Fruit fly (Drosophila melanogaster) whole organism, adult: ENCODE results near the gene PAN3.

Source experiments
- CG11617 ChIP-seq: fragments of 200-800 bp; sonication (Bioruptor generic); optimal IDR thresholded peaks from 2 replicates; lab custom pipeline; 2017; ENCODE audit warnings: mild to moderate bottlenecking, missing biosample characterization, missing genetic modification reagents, missing genetic modification characterization
- CG12768 ChIP-seq: fragments of 200-800 bp; sonication (Bioruptor generic); optimal IDR thresholded peaks from 2 replicates; lab custom pipeline; 2017; ENCODE audit warnings: missing biosample characterization, missing genetic modification characterization, mild to moderate bottlenecking, moderate library complexity, missing genetic modification reagents
- CG14711 ChIP-seq: fragments of 200-800 bp; sonication (Bioruptor generic); optimal IDR thresholded peaks from 2 replicates; lab custom pipeline; 2018; ENCODE audit warnings: missing biosample characterization, mild to moderate bottlenecking, missing genetic modification characterization, moderate library complexity
- CG1620 ChIP-seq: fragments of 200-800 bp; sonication (Bioruptor generic); optimal IDR thresholded peaks from 2 replicates; lab custom pipeline; 2016; ENCODE audit warnings: missing biosample characterization, missing genetic modification characterization
- CG33017 ChIP-seq: fragments of 200-800 bp; sonication (Bioruptor generic); optimal IDR thresholded peaks from 2 replicates; lab custom pipeline; 2018; ENCODE audit warnings: missing biosample characterization, mild to moderate bottlenecking, missing genetic modification characterization, moderate library complexity
- CG5204 ChIP-seq: fragments of 200-800 bp; sonication (Bioruptor generic); optimal IDR thresholded peaks from 2 replicates; lab custom pipeline; 2016; ENCODE audit warnings: missing biosample characterization, missing genetic modification characterization
- CG7045 ChIP-seq: fragments of 200-800 bp; sonication (Bioruptor generic); optimal IDR thresholded peaks from 2 replicates; lab custom pipeline; 2017; ENCODE audit warnings: missing biosample characterization, mild to moderate bottlenecking, missing genetic modification characterization
- CG7101 ChIP-seq: fragments of 200-800 bp; sonication (Bioruptor generic); optimal IDR thresholded peaks from 2 replicates; lab custom pipeline; 2018; ENCODE audit warnings: missing biosample characterization, mild to moderate bottlenecking, missing genetic modification characterization, moderate library complexity
- Clk ChIP-seq: fragments of 200-800 bp; sonication (Bioruptor generic); optimal IDR thresholded peaks from 2 replicates; lab custom pipeline; 2017; ENCODE audit warnings: missing biosample characterization, missing genetic modification characterization
- Crg-1 ChIP-seq: fragments of 200-800 bp; sonication (Bioruptor generic); optimal IDR thresholded peaks from 2 replicates; lab custom pipeline; 2016; ENCODE audit warnings: missing biosample characterization, missing genetic modification characterization
- Hr96 ChIP-seq: fragments of 200-800 bp; sonication (Bioruptor generic); optimal IDR thresholded peaks from 2 replicates; lab custom pipeline; 2016; ENCODE audit warnings: missing biosample characterization, missing genetic modification characterization
- Mnt ChIP-seq: fragments of 200-800 bp; sonication (Bioruptor generic); optimal IDR thresholded peaks from 2 replicates; lab custom pipeline; 2016; ENCODE audit warnings: missing biosample characterization, mild to moderate bottlenecking, missing genetic modification characterization
- bab1 ChIP-seq: fragments of 200-800 bp; sonication (Bioruptor generic); optimal IDR thresholded peaks from 3 replicates; lab custom pipeline; 2019; ENCODE audit warnings: missing biosample characterization, mild to moderate bottlenecking, missing genetic modification characterization, moderate library complexity
- cic ChIP-seq: fragments of 200-800 bp; sonication (Bioruptor generic); optimal IDR thresholded peaks from 2 replicates; lab custom pipeline; 2017; ENCODE audit warnings: missing biosample characterization, mild to moderate bottlenecking, missing genetic modification characterization, moderate library complexity
- cnc ChIP-seq, 2 experiments: fragments of >200 bp; optimal IDR thresholded peaks; 2 replicates each; lab custom pipeline; 2017
- kay ChIP-seq: fragments of 200-800 bp; sonication (Bioruptor generic); peaks from one replicate; lab custom pipeline; 2016; ENCODE audit warnings: missing biosample characterization, missing genetic modification characterization, borderline replicate concordance
- ovo ChIP-seq: fragments of 200-800 bp; sonication (Bioruptor generic); optimal IDR thresholded peaks from 2 replicates; lab custom pipeline; 2016; ENCODE audit warnings: missing biosample characterization, missing genetic modification characterization
- pad ChIP-seq: fragments of 200-800 bp; sonication (Bioruptor generic); optimal IDR thresholded peaks from 3 replicates; lab custom pipeline; 2017; ENCODE audit warnings: missing biosample characterization, missing genetic modification characterization, mild to moderate bottlenecking, moderate library complexity, missing genetic modification reagents
- tj ChIP-seq: fragments of 200-800 bp; sonication (Bioruptor generic); optimal IDR thresholded peaks from 3 replicates; lab custom pipeline; 2017; ENCODE audit warnings: missing biosample characterization, mild to moderate bottlenecking, missing genetic modification characterization, moderate library complexity
- toe ChIP-seq: fragments of 200-800 bp; sonication (Bioruptor generic); optimal IDR thresholded peaks from 2 replicates; lab custom pipeline; 2016; ENCODE audit warnings: missing biosample characterization, missing genetic modification characterization

The PAN3 gene

DNA sequence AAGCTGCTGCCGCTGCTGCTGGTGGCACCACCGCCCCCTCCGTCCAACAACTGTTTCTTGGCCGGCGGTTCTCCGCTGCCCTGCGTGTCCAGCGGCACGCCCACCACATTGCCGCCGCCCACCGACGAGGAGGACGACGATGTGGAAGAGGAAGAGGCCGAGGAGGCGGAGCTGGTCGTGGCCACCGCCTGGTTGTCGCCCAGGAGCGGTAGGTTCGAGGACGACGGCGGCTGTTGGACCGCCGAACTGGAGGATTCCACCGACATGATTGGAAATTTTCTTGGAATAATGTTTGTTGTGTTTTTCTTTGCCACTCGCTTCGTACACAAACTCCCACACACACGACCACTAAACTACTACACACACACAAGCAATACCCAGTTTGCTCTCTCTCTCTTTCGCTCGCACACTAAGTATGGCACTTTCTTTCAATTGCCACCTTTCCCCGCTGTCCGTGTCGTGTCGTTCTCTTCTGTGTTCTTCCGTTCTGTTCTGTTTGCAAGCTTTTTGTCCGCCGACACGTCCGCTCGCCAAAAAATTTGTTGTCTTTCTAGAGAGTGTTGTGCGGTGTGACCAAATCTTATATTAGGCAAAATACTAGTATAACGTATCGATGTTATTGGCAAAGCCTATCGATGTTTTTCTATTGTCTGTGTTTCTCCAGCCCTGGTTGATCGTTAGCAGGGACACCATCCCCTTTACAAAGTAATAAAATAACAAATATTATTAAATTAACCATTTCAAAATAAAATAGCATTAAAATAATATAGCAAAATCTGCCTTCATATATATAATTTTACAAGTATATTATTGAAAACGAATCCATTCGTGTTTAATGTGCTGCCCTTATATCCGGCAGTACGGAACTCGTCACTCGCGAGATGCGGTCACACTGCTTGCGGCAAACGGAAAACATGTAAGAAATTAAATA, at the start of gene PAN3, which contains the start of gene CG32486:
Gene PAN3 (plus strand): TSS at position 860 of the 931 bp plus-strand sequence.
Gene CG32486 (minus strand): TSS at position 566 of the 931 bp plus-strand sequence.
- TF ChIP-seq CG12768 (GFP tag; lab: Kevin White, UChicago) (peak; percentile 69), CG14711 (tag; lab: Kevin White, UChicago) (peak; percentile 36), kay (GFP tag; lab: Kevin White, UChicago) (no peak), Hr96 (GFP tag; lab: Kevin White, UChicago) (peak; percentile 34), CG33017 (tag; lab: Kevin White, UChicago) (peak; percentile 71), CG11617 (peak; percentile 79), CG7101 (tag; lab: Kevin White, UChicago) (peak; percentile 71), Crg-1 (no peak), ovo (peak; percentile 48), bab1 (peak; percentile 87), tj (GFP tag; lab: Kevin White, UChicago) (peak; percentile 52), CG1620 (GFP tag; lab: Kevin White, UChicago) (peak; percentile 26), CG7045 (peak; percentile 11), toe (peak; percentile 50), CG5204 (GFP tag; lab: Kevin White, UChicago) (peak; percentile 13), Mnt (peak; percentile 92), Clk (peak; percentile 18), pad (GFP tag; lab: Kevin White, UChicago) (peak; percentile 24), cic (GFP tag; lab: Kevin White, UChicago) (peak; percentile 96), cnc (optimal IDR thresholded peaks at IDR 0.05; lab: Kevin White, UChicago) (no peak)

DNA sequence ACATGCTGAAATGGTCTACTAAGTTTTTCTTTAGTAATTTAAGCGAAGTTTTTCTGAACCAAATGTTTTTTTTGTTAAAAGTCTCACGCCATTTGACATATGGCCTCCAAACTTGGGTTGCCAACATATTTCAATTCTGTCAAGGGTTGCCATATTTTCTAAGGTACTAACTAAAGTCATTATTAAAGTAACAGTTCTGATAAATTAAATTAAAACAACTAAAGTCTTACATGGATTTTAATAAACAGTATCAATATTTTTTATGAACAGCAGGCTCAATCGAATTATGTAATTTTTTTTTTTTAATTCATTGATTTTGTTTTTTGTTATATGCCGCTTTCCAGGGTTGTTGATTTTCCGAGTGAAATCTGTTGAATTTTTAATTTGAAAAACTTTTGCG, 44.5 kb upstream of the PAN3 start, which contains the start of gene aly:
Gene aly (minus strand): TSS at position 101 of the 400 bp plus-strand sequence.
- TF ChIP-seq Hr96 (GFP tag; lab: Kevin White, UChicago) = no peak
- TF ChIP-seq CG7045 = no peak
- no peak for TF ChIP-seq bab1
- TF ChIP-seq CG1620 (GFP tag; lab: Kevin White, UChicago) = no peak
- no peak for TF ChIP-seq pad (GFP tag; lab: Kevin White, UChicago)
- no peak for TF ChIP-seq Crg-1
- no peak for TF ChIP-seq ovo
- no peak for TF ChIP-seq CG7101 (tag; lab: Kevin White, UChicago)
- no peak for TF ChIP-seq CG14711 (tag; lab: Kevin White, UChicago)
- no peak for TF ChIP-seq CG5204 (GFP tag; lab: Kevin White, UChicago)
- no peak for TF ChIP-seq cnc (optimal IDR thresholded peaks at IDR 0.05; lab: Kevin White, UChicago)
- TF ChIP-seq CG12768 (GFP tag; lab: Kevin White, UChicago) = no peak

DNA sequence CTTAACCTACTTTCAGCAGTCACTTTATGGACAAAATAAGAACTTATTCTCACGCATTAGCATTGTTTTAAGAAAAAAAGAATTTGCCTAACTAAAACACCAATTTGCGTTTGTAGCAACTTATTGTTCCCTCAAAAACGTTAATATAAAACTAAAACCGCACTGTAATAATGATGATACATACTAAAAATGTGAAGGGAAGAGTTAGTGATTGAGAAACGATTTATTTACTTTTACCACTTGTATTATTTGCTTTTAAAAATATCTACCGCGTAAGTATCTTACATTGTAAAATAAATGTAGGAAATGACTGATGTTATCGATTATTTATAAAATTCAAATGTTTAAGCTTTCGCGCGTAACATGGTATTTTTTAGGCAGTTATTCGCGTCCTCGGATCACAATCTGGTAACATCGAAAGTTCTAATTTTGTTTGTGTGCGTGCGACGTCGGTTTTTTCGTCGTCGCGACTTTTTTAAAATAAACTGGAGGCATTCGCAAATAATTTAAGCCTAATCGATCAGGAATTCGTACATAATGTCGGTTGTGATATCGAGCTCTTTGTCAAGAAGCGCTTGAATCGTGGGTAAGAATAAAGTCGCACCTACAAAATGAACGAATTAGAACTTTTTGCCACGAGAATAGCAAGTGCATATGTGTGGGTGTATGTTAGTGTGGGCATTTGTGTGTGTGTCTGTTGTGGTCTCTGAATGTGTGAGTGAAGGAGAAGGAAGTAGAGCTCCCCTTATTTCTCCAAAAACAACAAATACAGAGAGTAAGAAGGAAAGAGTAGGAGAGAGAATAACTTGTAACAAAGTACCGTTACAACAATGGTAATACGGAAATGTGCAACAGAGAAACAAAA, 35.9 kb upstream of the PAN3 start, which contains the start of gene CG2162:
Gene CG2162 (plus strand): TSS at position 418 of the 865 bp plus-strand sequence.
- TF ChIP-seq Hr96 (GFP tag; lab: Kevin White, UChicago) (no peak), CG7101 (tag; lab: Kevin White, UChicago) (no peak), CG12768 (GFP tag; lab: Kevin White, UChicago) (peak; percentile 33), Crg-1 (no peak), CG14711 (tag; lab: Kevin White, UChicago) (no peak), cic (GFP tag; lab: Kevin White, UChicago) (peak; percentile 8), CG1620 (GFP tag; lab: Kevin White, UChicago) (no peak), Clk (no peak), Mnt (peak; percentile 55), CG7045 (no peak), cnc (optimal IDR thresholded peaks at IDR 0.05; lab: Kevin White, UChicago) (no peak), CG5204 (GFP tag; lab: Kevin White, UChicago) (no peak), bab1 (no peak), pad (GFP tag; lab: Kevin White, UChicago) (peak; percentile 100), CG33017 (tag; lab: Kevin White, UChicago) (no peak), toe (no peak), tj (GFP tag; lab: Kevin White, UChicago) (peak; percentile 11), kay (GFP tag; lab: Kevin White, UChicago) (peak; percentile 93), ovo (peak; percentile 70), CG11617 (no peak)

DNA sequence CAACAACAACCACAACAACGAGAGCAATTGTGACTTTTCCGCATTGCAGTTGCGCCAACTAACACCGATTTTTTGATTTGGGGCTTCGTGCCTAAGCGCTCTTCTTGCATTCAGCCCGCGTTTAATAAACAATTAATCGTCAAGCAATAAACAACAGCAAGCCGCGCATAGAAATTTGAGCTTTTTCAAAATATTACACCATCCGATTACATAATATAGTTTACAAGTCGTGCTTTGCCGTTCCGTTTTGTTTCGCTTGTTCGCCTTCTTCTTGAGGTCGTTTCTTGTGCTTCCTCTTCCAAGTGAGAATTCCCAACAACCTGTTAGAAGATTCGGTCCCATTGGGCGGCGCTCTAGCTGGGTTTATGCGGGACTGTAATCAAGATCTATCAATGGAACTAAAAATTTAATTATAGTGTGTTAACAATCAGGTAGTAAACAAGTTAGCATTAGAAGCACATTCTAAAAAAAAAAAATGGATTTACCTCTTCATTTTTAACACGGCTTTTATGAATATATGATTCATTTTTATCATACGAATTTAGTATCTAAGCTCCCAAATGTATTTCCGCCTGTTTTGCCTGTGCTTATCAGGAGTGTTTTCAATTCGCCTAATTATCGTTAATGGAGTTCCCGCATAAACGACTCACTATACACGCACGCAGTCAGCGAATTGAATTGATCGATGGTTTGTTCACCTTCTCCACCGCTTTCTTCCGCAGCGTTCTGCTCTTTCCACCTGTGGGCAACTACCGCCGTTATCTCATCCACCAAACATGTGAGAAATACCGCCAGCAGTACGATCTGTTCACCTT, 35.0 kb upstream of the PAN3 start:
- TF ChIP-seq Crg-1 (peak; percentile 43), CG7045 (peak; percentile 90), CG7101 (tag; lab: Kevin White, UChicago) (peak; percentile 84), CG5204 (GFP tag; lab: Kevin White, UChicago) (peak; percentile 80), CG11617 (peak; percentile 86), bab1 (peak; percentile 77), toe (peak; percentile 83), pad (GFP tag; lab: Kevin White, UChicago) (no peak), Hr96 (GFP tag; lab: Kevin White, UChicago) (peak; percentile 76), tj (GFP tag; lab: Kevin White, UChicago) (peak; percentile 65), CG1620 (GFP tag; lab: Kevin White, UChicago) (peak; percentile 41), cic (GFP tag; lab: Kevin White, UChicago) (peak; percentile 42), kay (GFP tag; lab: Kevin White, UChicago) (no peak), ovo (no peak), CG33017 (tag; lab: Kevin White, UChicago) (peak; percentile 90), cnc (optimal IDR thresholded peaks at IDR 0.05; lab: Kevin White, UChicago) (no peak), CG14711 (tag; lab: Kevin White, UChicago) (peak; percentile 79), CG12768 (GFP tag; lab: Kevin White, UChicago) (peak; percentile 87), Mnt (peak; percentile 50), Clk (peak; percentile 27)
